Worm (Caenorhabditis elegans) whole organism, young adult: Measurements from ENCODE around the gene pix-1.
A peak's percentile ranks its signal among the peaks of the same experiment; 100 is the strongest.

Experiments
- F22D6.2 ChIP-seq: sonication (generic microtip); optimal IDR thresholded peaks from 2 replicates; lab custom pipeline; 2016; ENCODE audit warnings: mild to moderate bottlenecking, missing genetic modification characterization, missing compliant biosample characterization
- F33H1.4 ChIP-seq: fragments of 200-800 bp; sonication (Bioruptor generic); IDR thresholded peaks from 2 replicates; pipeline ENCODE4 v1.3.6; 2022; ENCODE audit warnings: missing genetic modification reagents, missing genetic modification characterization, missing compliant biosample characterization
- F39B2.1 ChIP-seq: fragments of 200-800 bp; sonication (Bioruptor generic); IDR thresholded peaks from 2 replicates; pipeline ENCODE4 v1.3.6; 2022; ENCODE audit warnings: missing genetic modification reagents, missing genetic modification characterization, missing compliant biosample characterization
- F49E8.2 ChIP-seq: sonication (generic microtip); optimal IDR thresholded peaks from 3 replicates; lab custom pipeline; 2017; ENCODE audit warnings: missing genetic modification characterization, mild to moderate bottlenecking, missing compliant biosample characterization, antibody characterized with exemption, moderate library complexity; ENCODE audit not compliant: insufficient read depth
- F52B5.7 ChIP-seq: sonication (generic microtip); optimal IDR thresholded peaks from 2 replicates; lab custom pipeline; 2016; ENCODE audit warnings: mild to moderate bottlenecking, missing genetic modification characterization, missing compliant biosample characterization
- F57A8.1 ChIP-seq: fragments of 200-800 bp; sonication (Bioruptor generic); optimal IDR thresholded peaks from 2 replicates; lab custom pipeline; 2018; ENCODE audit warnings: mild to moderate bottlenecking, missing genetic modification characterization, moderate library complexity, missing compliant biosample characterization
- F57C9.4 ChIP-seq: sonication (generic microtip); optimal IDR thresholded peaks from 2 replicates; lab custom pipeline; 2017; ENCODE audit warnings: mild to moderate bottlenecking, missing genetic modification characterization, missing compliant biosample characterization
- K12H6.12 ChIP-seq: fragments of 200-800 bp; sonication (Bioruptor generic); optimal IDR thresholded peaks from 2 replicates; lab custom pipeline; 2018; ENCODE audit warnings: mild to moderate bottlenecking, missing genetic modification characterization, missing compliant biosample characterization
- T07F8.4 ChIP-seq: sonication (generic microtip); optimal IDR thresholded peaks from 2 replicates; lab custom pipeline; 2016; ENCODE audit warnings: mild to moderate bottlenecking, missing genetic modification characterization, moderate library complexity, missing compliant biosample characterization
- T26A5.8 ChIP-seq: sonication (generic microtip); optimal IDR thresholded peaks from 2 replicates; lab custom pipeline; 2016; ENCODE audit warnings: missing genetic modification characterization, missing compliant biosample characterization
- Y53F4B.3 ChIP-seq: fragments of 200-800 bp; sonication (Bioruptor generic); IDR thresholded peaks from 2 replicates; pipeline ENCODE4 v1.3.6; 2022; ENCODE audit warnings: missing genetic modification reagents, missing genetic modification characterization, missing compliant biosample characterization
- Y79H2A.3 ChIP-seq: fragments of 200-800 bp; sonication (Bioruptor generic); conservative IDR thresholded peaks from 2 replicates; pipeline ENCODE4 v1.3.6; 2022; ENCODE audit warnings: missing genetic modification reagents, missing genetic modification characterization, missing compliant biosample characterization
- akir-1 ChIP-seq: fragments of 200-800 bp; sonication (Bioruptor generic); optimal IDR thresholded peaks from 2 replicates; lab custom pipeline; 2018; ENCODE audit warnings: mild to moderate bottlenecking, missing genetic modification characterization, moderate library complexity, missing compliant biosample characterization
- ama-1 ChIP-seq, 3 experiments: fragments of 150-350 bp in 1 of 3; sonication (generic microtip) in 2 of 3; optimal IDR thresholded peaks; 2 replicates each; lab custom pipeline; 2014 to 2018; ENCODE audit warnings: missing biosample characterization in 2 of 3, missing genetic modification characterization in 2 of 3, missing genetic modification reagents in 2 of 3
- aptf-2 ChIP-seq: fragments of 200-800 bp; sonication (Bioruptor generic); conservative IDR thresholded peaks from 2 replicates; pipeline ENCODE4 v1.3.6; 2022; ENCODE audit warnings: missing genetic modification reagents, missing genetic modification characterization, missing compliant biosample characterization
- attf-5 ChIP-seq: fragments of 200-800 bp; sonication (Bioruptor generic); optimal IDR thresholded peaks from 2 replicates; lab custom pipeline; 2018; ENCODE audit warnings: mild to moderate bottlenecking, missing genetic modification characterization, missing compliant biosample characterization
- ccch-3 ChIP-seq: fragments of 200-800 bp; sonication (Bioruptor generic); optimal IDR thresholded peaks from 2 replicates; lab custom pipeline; 2018; ENCODE audit warnings: mild to moderate bottlenecking, missing genetic modification characterization, missing compliant biosample characterization
- cebp-2 ChIP-seq: fragments of 200-800 bp; sonication (Bioruptor generic); IDR thresholded peaks from 2 replicates; pipeline ENCODE4 v1.3.6; 2022; ENCODE audit warnings: missing genetic modification characterization, missing compliant biosample characterization
- ceh-40 ChIP-seq: fragments of 200-800 bp; sonication (Bioruptor generic); IDR thresholded peaks from 2 replicates; pipeline ENCODE4 v1.3.6; 2022; ENCODE audit warnings: missing genetic modification characterization, missing compliant biosample characterization
- ceh-58 ChIP-seq: fragments of 200-800 bp; sonication (Bioruptor generic); IDR thresholded peaks from 2 replicates; pipeline ENCODE4 v1.3.6; 2022; ENCODE audit warnings: missing genetic modification characterization, missing compliant biosample characterization
- ceh-79 ChIP-seq: sonication (generic microtip); optimal IDR thresholded peaks from 2 replicates; lab custom pipeline; 2017; ENCODE audit warnings: mild to moderate bottlenecking, missing genetic modification characterization, missing compliant biosample characterization
- dpl-1 ChIP-seq: fragments of 150-350 bp; optimal IDR thresholded peaks from 2 replicates; lab custom pipeline; 2014; ENCODE audit warnings: missing biosample characterization, missing genetic modification reagents, missing genetic modification characterization
- egrh-3 ChIP-seq: fragments of 200-800 bp; sonication (Bioruptor generic); IDR thresholded peaks from 2 replicates; pipeline ENCODE4 v1.3.6; 2022; ENCODE audit warnings: missing genetic modification reagents, missing genetic modification characterization, missing compliant biosample characterization
- gei-17 ChIP-seq: fragments of 200-800 bp; sonication (Bioruptor generic); optimal IDR thresholded peaks from 2 replicates; lab custom pipeline; 2018; ENCODE audit warnings: mild to moderate bottlenecking, missing genetic modification characterization, missing compliant biosample characterization
- hsf-1 ChIP-seq: fragments of 200-800 bp; sonication (Bioruptor generic); IDR thresholded peaks from 2 replicates; pipeline ENCODE4 v1.3.6; 2022; ENCODE audit warnings: missing genetic modification reagents, missing genetic modification characterization, missing compliant biosample characterization
- lin-35 ChIP-seq, 3 experiments: fragments of 150-350 bp in 2 of 3; sonication (generic microtip) in 1 of 3; optimal IDR thresholded peaks; 2 replicates each; lab custom pipeline; 2014 to 2018; ENCODE audit warnings: missing biosample characterization in 3 of 3, missing genetic modification characterization in 3 of 3, missing genetic modification reagents in 3 of 3
- lin-54 ChIP-seq: fragments of 200-800 bp; sonication (Bioruptor generic); optimal IDR thresholded peaks from 2 replicates; lab custom pipeline; 2018; ENCODE audit warnings: mild to moderate bottlenecking, missing genetic modification characterization, missing compliant biosample characterization
- madf-3 ChIP-seq: fragments of 200-800 bp; sonication (Bioruptor generic); IDR thresholded peaks from 2 replicates; pipeline ENCODE4 v1.3.6; 2022; ENCODE audit warnings: missing genetic modification reagents, missing genetic modification characterization, missing compliant biosample characterization
- mcd-1 ChIP-seq: fragments of 200-800 bp; sonication (Bioruptor generic); IDR thresholded peaks from 2 replicates; pipeline ENCODE4 v1.3.6; 2022; ENCODE audit warnings: missing genetic modification reagents, missing genetic modification characterization, missing compliant biosample characterization
- mes-4 ChIP-seq: sonication (generic microtip); optimal IDR thresholded peaks from 2 replicates; lab custom pipeline; 2016; ENCODE audit warnings: missing genotype, missing genetic modification characterization, missing compliant biosample characterization
- mxl-1 ChIP-seq: sonication (generic microtip); optimal IDR thresholded peaks from 2 replicates; lab custom pipeline; 2016; ENCODE audit warnings: missing genetic modification characterization, missing compliant biosample characterization
- nfya-2 ChIP-seq: fragments of 200-800 bp; sonication (Bioruptor generic); IDR thresholded peaks from 2 replicates; pipeline ENCODE4 v1.3.6; 2022; ENCODE audit warnings: missing genetic modification reagents, missing genetic modification characterization, missing compliant biosample characterization
- nfyb-1 ChIP-seq: fragments of 200-800 bp; sonication (Bioruptor generic); IDR thresholded peaks from 2 replicates; pipeline ENCODE4 v1.3.6; 2022; ENCODE audit warnings: missing genetic modification reagents, missing genetic modification characterization, missing compliant biosample characterization
- nhr-80 ChIP-seq: sonication (generic microtip); optimal IDR thresholded peaks from 2 replicates; lab custom pipeline; 2016; ENCODE audit warnings: missing genetic modification characterization, missing compliant biosample characterization
- nhr-90 ChIP-seq: sonication (generic microtip); optimal IDR thresholded peaks from 2 replicates; lab custom pipeline; 2016; ENCODE audit warnings: missing genotype, mild to moderate bottlenecking, missing genetic modification characterization, missing compliant biosample characterization
- pbrm-1 ChIP-seq: fragments of 200-800 bp; sonication (Bioruptor generic); IDR thresholded peaks from 2 replicates; pipeline ENCODE4 v1.3.6; 2022; ENCODE audit warnings: missing genetic modification reagents, missing genetic modification characterization, missing compliant biosample characterization
- pha-4 ChIP-seq: fragments of 150-350 bp; sonication (generic microtip); optimal IDR thresholded peaks from 2 replicates; lab custom pipeline; 2014; ENCODE audit warnings: missing biosample characterization, missing genetic modification reagents, missing genetic modification characterization
- rcor-1 ChIP-seq: fragments of 200-800 bp; sonication (Bioruptor generic); IDR thresholded peaks from 2 replicates; pipeline ENCODE4 v1.3.6; 2022; ENCODE audit warnings: missing genetic modification reagents, missing genetic modification characterization, missing compliant biosample characterization
- repo-1 ChIP-seq: sonication (generic microtip); optimal IDR thresholded peaks from 2 replicates; lab custom pipeline; 2017; ENCODE audit warnings: mild to moderate bottlenecking, missing genetic modification characterization, missing compliant biosample characterization
- sea-2 ChIP-seq: fragments of 200-800 bp; sonication (Bioruptor generic); IDR thresholded peaks from 2 replicates; pipeline ENCODE4 v1.3.6; 2022; ENCODE audit warnings: missing genetic modification characterization, missing compliant biosample characterization
- snpc-1.1 ChIP-seq: sonication (generic microtip); optimal IDR thresholded peaks from 2 replicates; lab custom pipeline; 2017; ENCODE audit warnings: missing genetic modification characterization, mild to moderate bottlenecking, missing compliant biosample characterization, antibody characterized with exemption, moderate library complexity, missing genotype, missing genetic modification reagents; ENCODE audit not compliant: insufficient read depth
- snpc-3.4 ChIP-seq: sonication (generic microtip); optimal IDR thresholded peaks from 2 replicates; lab custom pipeline; 2017; ENCODE audit warnings: missing genetic modification characterization, mild to moderate bottlenecking, missing compliant biosample characterization, antibody characterized with exemption, moderate library complexity, missing genotype, missing genetic modification reagents
- snpc-4 ChIP-seq, 5 experiments: fragments of 150-350 bp in 1 of 5; sonication (generic microtip) in 4 of 5; optimal IDR thresholded peaks; 2 replicates each; lab custom pipeline; 2014 to 2018; ENCODE audit warnings: missing genetic modification characterization in 5 of 5, missing biosample characterization in 3 of 5, antibody characterized with exemption in 2 of 5, mild to moderate bottlenecking in 2 of 5, missing compliant biosample characterization in 2 of 5, missing genotype in 2 of 5, moderate library complexity in 2 of 5, missing genetic modification reagents in 1 of 5
- sptf-2 ChIP-seq: fragments of 200-800 bp; sonication (Bioruptor generic); optimal IDR thresholded peaks from 2 replicates; lab custom pipeline; 2018; ENCODE audit warnings: mild to moderate bottlenecking, missing genetic modification characterization, missing compliant biosample characterization
- tbx-9 ChIP-seq: sonication (generic microtip); optimal IDR thresholded peaks from 2 replicates; lab custom pipeline; 2016; ENCODE audit warnings: borderline replicate concordance, missing genetic modification characterization, inconsistent platforms, missing compliant biosample characterization
- tlf-1 ChIP-seq: fragments of 200-800 bp; sonication (Bioruptor generic); optimal IDR thresholded peaks from 2 replicates; lab custom pipeline; 2018; ENCODE audit warnings: mild to moderate bottlenecking, missing genetic modification characterization, missing compliant biosample characterization
- unc-62 ChIP-seq: fragments of 150-350 bp; optimal IDR thresholded peaks from 2 replicates; lab custom pipeline; 2014; ENCODE audit warnings: missing biosample characterization, missing genetic modification reagents, missing genetic modification characterization
- ztf-26 ChIP-seq: sonication (generic microtip); optimal IDR thresholded peaks from 2 replicates; lab custom pipeline; 2017; ENCODE audit warnings: missing genetic modification characterization, missing compliant biosample characterization
- ztf-3 ChIP-seq: fragments of 200-800 bp; sonication (Bioruptor generic); optimal IDR thresholded peaks from 2 replicates; lab custom pipeline; 2018; ENCODE audit warnings: mild to moderate bottlenecking, missing genetic modification characterization, missing compliant biosample characterization

The pix-1 gene

ce11 chrX:13729724-13730123 is 2.6 kb downstream of the pix-1 start (continued):
- TF ChIP-seq K12H6.12 (tag; lab: Kevin White, UChicago) (no peak), T07F8.4 (tag; lab: Kevin White, UChicago) (no peak), ztf-26 (tag; lab: Kevin White, UChicago) (no peak), F22D6.2 (tag; lab: Kevin White, UChicago) (no peak), sea-2 (GFP tag; lab: Robert Waterston, UW) (no peak), gei-17 (GFP tag; lab: Kevin White, UChicago) (no peak), F57A8.1 (GFP tag; lab: Kevin White, UChicago) (no peak), ztf-3 (GFP tag; lab: Kevin White, UChicago) (no peak), attf-5 (GFP tag; lab: Kevin White, UChicago) (no peak), nhr-90 (tag; lab: Kevin White, UChicago) (no peak), F57C9.4 (tag; lab: Kevin White, UChicago) (no peak), aptf-2 (no peak), egrh-3 (GFP tag; lab: Robert Waterston, UW) (no peak), mes-4 (tag; lab: Kevin White, UChicago) (no peak), lin-54 (GFP tag; lab: Kevin White, UChicago) (no peak), cebp-2 (no peak), tlf-1 (no peak), Y53F4B.3 (GFP tag; lab: Robert Waterston, UW) (0 out of 2 replicates have a peak, but pooled peaks have one; percentile 31), Y79H2A.3 (GFP tag; lab: Robert Waterston, UW) (no peak), sptf-2 (GFP tag; lab: Kevin White, UChicago) (no peak), F49E8.2 (tag; lab: Kevin White, UChicago) (no peak), tbx-9 (tag; lab: Kevin White, UChicago) (no peak), unc-62 (no peak), F39B2.1 (GFP tag; lab: Robert Waterston, UW) (no peak), snpc-1.1 (peak; percentile 60), ceh-40 (GFP tag; lab: Robert Waterston, UW) (0 out of 2 replicates have a peak, but pooled peaks have one; percentile 56), pha-4 (no peak), mcd-1 (peak; percentile 34), nhr-80 (no peak), ama-1 (optimal IDR thresholded peaks at IDR 0.05; lab: Kevin White, UChicago) (no peak), ama-1 (GFP tag; optimal IDR thresholded peaks at IDR 0.05; lab: Kevin White, UChicago) (peak in 1 of 2 experiments; percentile 30), hsf-1 (no peak), madf-3 (GFP tag; lab: Robert Waterston, UW) (no peak), nfya-2 (GFP tag; lab: Robert Waterston, UW) (no peak), snpc-4 (GFP tag; optimal IDR thresholded peaks at IDR 0.05; lab: Kevin White, UChicago) (peak; percentile 52), snpc-4 (tag; optimal IDR thresholded peaks at IDR 0.05; lab: Kevin White, UChicago) (peak in 1 of 4 experiments; percentile 16), nfyb-1 (GFP tag; lab: Robert Waterston, UW) (no peak), ceh-58 (GFP tag; lab: Robert Waterston, UW) (0 out of 2 replicates have a peak, but pooled peaks have one; percentile 68), ceh-79 (tag; lab: Kevin White, UChicago) (no peak), F33H1.4 (GFP tag; lab: Robert Waterston, UW) (no peak), rcor-1 (peak; percentile 39; the same call in 1 of the 2 replicates), ccch-3 (GFP tag; lab: Kevin White, UChicago) (no peak), mxl-1 (tag; lab: Kevin White, UChicago) (no peak), snpc-3.4 (no peak), pbrm-1 (GFP tag; lab: Robert Waterston, UW) (peak; percentile 67), F52B5.7 (no peak), akir-1 (no peak), dpl-1 (GFP tag; lab: Kevin White, UChicago) (no peak), T26A5.8 (no peak), repo-1 (tag; lab: Kevin White, UChicago) (no peak), lin-35 (GFP tag; optimal IDR thresholded peaks at IDR 0.05; lab: Kevin White, UChicago) (peak in 1 of 3 experiments; percentile 16)
